Fruit fly (Drosophila melanogaster): Measurements from ENCODE around the gene Gr64f.

The Gr64f gene

dm6 chr3L:4056812-4057211 lies 21.2 kb downstream of the Gr64f start:
- TF ChIP-seq lola (GFP tag; optimal IDR thresholded peaks at IDR 0.05): no peak
- TF ChIP-seq GATAd (GFP tag; optimal IDR thresholded peaks at IDR 0.05): no peak
- no peak for TF ChIP-seq dsf (GFP tag; optimal IDR thresholded peaks at IDR 0.05; ENCODE audit: borderline replicate concordance)
- no peak for TF ChIP-seq usp (GFP tag; optimal IDR thresholded peaks at IDR 0.05)
- TF ChIP-seq foxo (GFP tag; optimal IDR thresholded peaks at IDR 0.05): no peak
- no peak for TF ChIP-seq sv (GFP tag; optimal IDR thresholded peaks at IDR 0.05)
- TF ChIP-seq Hnf4 (GFP tag; optimal IDR thresholded peaks at IDR 0.05): no peak
- TF ChIP-seq psq (GFP tag; optimal IDR thresholded peaks at IDR 0.05): no peak
- no peak for TF ChIP-seq tai (GFP tag; optimal IDR thresholded peaks at IDR 0.05)
- no peak for TF ChIP-seq fru (GFP tag; optimal IDR thresholded peaks at IDR 0.05)
- no peak for TF ChIP-seq Myc (optimal IDR thresholded peaks at IDR 0.05)
- TF ChIP-seq Mio (GFP tag; optimal IDR thresholded peaks at IDR 0.05): no peak
- TF ChIP-seq sage (GFP tag; optimal IDR thresholded peaks at IDR 0.05): no peak
- no peak for TF ChIP-seq Jra (GFP tag; optimal IDR thresholded peaks at IDR 0.05)

- TF ChIP-seq woc (GFP tag; optimal IDR thresholded peaks at IDR 0.05) (no peak), brk (GFP tag; optimal IDR thresholded peaks at IDR 0.05) (no peak), rgr (GFP tag; optimal IDR thresholded peaks at IDR 0.05) (peak; percentile 37), fru (GFP tag; optimal IDR thresholded peaks at IDR 0.05) (peak; percentile 14), sv (GFP tag; optimal IDR thresholded peaks at IDR 0.05) (no peak)
Observed at dm6 chr3L:4059293-4059820, 23.8 kb downstream of the Gr64f start, which contains the start of gene Ugt305A1. Ugt305A1 (plus strand) TSS chr3L:4059770.

- TF ChIP-seq Myc (optimal IDR thresholded peaks at IDR 0.05) (peak; percentile 35), dl (GFP tag; optimal IDR thresholded peaks at IDR 0.05; ENCODE audit: insufficient read depth in 1 of 2, partially characterized antibody in 2 of 2) (no peak), Dfd (GFP tag; optimal IDR thresholded peaks at IDR 0.05) (no peak), sage (GFP tag; optimal IDR thresholded peaks at IDR 0.05) (no peak)
Observed at dm6 chr3L:4061921-4062474, 26.4 kb downstream of the Gr64f start, which contains the start of gene dib. dib (plus strand) TSS chr3L:4062292.

- TF ChIP-seq CrebA (GFP tag; optimal IDR thresholded peaks at IDR 0.05; ENCODE audit: borderline replicate concordance) (no peak), Hr83 (GFP tag; optimal IDR thresholded peaks at IDR 0.05; ENCODE audit: poor library complexity, severe bottlenecking) (no peak), Rel (GFP tag; optimal IDR thresholded peaks at IDR 0.05) (no peak), Rel (tag; optimal IDR thresholded peaks at IDR 0.05) (peak; percentile 81), dmrt93B (GFP tag; optimal IDR thresholded peaks at IDR 0.05) (no peak), Hnf4 (GFP tag; optimal IDR thresholded peaks at IDR 0.05) (peak; percentile 83), woc (GFP tag; optimal IDR thresholded peaks at IDR 0.05) (no peak), tai (GFP tag; optimal IDR thresholded peaks at IDR 0.05) (no peak), Myc (optimal IDR thresholded peaks at IDR 0.05) (no peak), brk (GFP tag; optimal IDR thresholded peaks at IDR 0.05) (no peak), h (GFP tag; optimal IDR thresholded peaks at IDR 0.05) (peak; percentile 20), CG32264 (GFP tag; optimal IDR thresholded peaks at IDR 0.05) (no peak)
Observed at dm6 chr3L:4068368-4068767, 32.8 kb downstream of the Gr64f start.

- no peak for TF ChIP-seq HLH106 (tag; optimal IDR thresholded peaks at IDR 0.05)
- no peak for TF ChIP-seq dl (GFP tag; optimal IDR thresholded peaks at IDR 0.05; ENCODE audit: insufficient read depth in 1 of 2, partially characterized antibody in 2 of 2)
Observed at dm6 chr3L:4069069-4069468, 33.5 kb downstream of the Gr64f start, which contains the start of gene CG32259. CG32259 (plus strand) TSS chr3L:4069369.

- TF ChIP-seq CrebA (GFP tag; optimal IDR thresholded peaks at IDR 0.05; ENCODE audit: borderline replicate concordance): peak; percentile 83
- no peak for TF ChIP-seq Dfd (GFP tag; optimal IDR thresholded peaks at IDR 0.05)
- TF ChIP-seq GATAd (GFP tag; optimal IDR thresholded peaks at IDR 0.05): peak; percentile 92
- TF ChIP-seq ey (GFP tag; optimal IDR thresholded peaks at IDR 0.05): peak; percentile 99
- peak; percentile 99 for TF ChIP-seq woc (GFP tag; optimal IDR thresholded peaks at IDR 0.05)
- peak; percentile 99 for TF ChIP-seq br (GFP tag; optimal IDR thresholded peaks at IDR 0.05)
- TF ChIP-seq CG9705 (GFP tag; optimal IDR thresholded peaks at IDR 0.05): peak; percentile 88
- peak; percentile 86 for TF ChIP-seq Dif (GFP tag; optimal IDR thresholded peaks at IDR 0.05; ENCODE audit: partially characterized antibody)
- TF ChIP-seq psq (GFP tag; optimal IDR thresholded peaks at IDR 0.05): peak; percentile 97
- TF ChIP-seq Hnf4 (GFP tag; optimal IDR thresholded peaks at IDR 0.05): peak; percentile 99
- TF ChIP-seq rgr (GFP tag; optimal IDR thresholded peaks at IDR 0.05): peak; percentile 99
- TF ChIP-seq lola (GFP tag; optimal IDR thresholded peaks at IDR 0.05): no peak
- peak; percentile 56 to 76 for TF ChIP-seq dl (GFP tag; optimal IDR thresholded peaks at IDR 0.05; ENCODE audit: insufficient read depth in 1 of 2, partially characterized antibody in 2 of 2)
- peak; percentile 78 for TF ChIP-seq Vsx2 (GFP tag; optimal IDR thresholded peaks at IDR 0.05; ENCODE audit: partially characterized antibody)
- no peak for TF ChIP-seq N (GFP tag; optimal IDR thresholded peaks at IDR 0.05)
- TF ChIP-seq usp (GFP tag; optimal IDR thresholded peaks at IDR 0.05): no peak
- TF ChIP-seq jim (GFP tag; optimal IDR thresholded peaks at IDR 0.05): no peak
- peak; percentile 88 for TF ChIP-seq Mio (GFP tag; optimal IDR thresholded peaks at IDR 0.05)
- TF ChIP-seq sv (GFP tag; optimal IDR thresholded peaks at IDR 0.05): peak; percentile 71
- peak; percentile 93 for TF ChIP-seq Sp1 (GFP tag; optimal IDR thresholded peaks at IDR 0.05)
- peak; percentile 96 for TF ChIP-seq sage (GFP tag; optimal IDR thresholded peaks at IDR 0.05)
- no peak for TF ChIP-seq Myc (optimal IDR thresholded peaks at IDR 0.05)
Observed at dm6 chr3L:4070221-4070995, 34.8 kb downstream of the Gr64f start.
